Worm (Caenorhabditis elegans) whole organism, early embryonic: ENCODE measurements around the gene H23N18.6.

ENCODE experiments used
- B0310.2 ChIP-seq: sonication (generic microtip); optimal IDR thresholded peaks from 2 replicates; lab custom pipeline; 2016; ENCODE audit warnings: mild to moderate bottlenecking, missing genetic modification characterization, missing compliant biosample characterization
- F13C5.2 ChIP-seq: sonication (generic microtip); optimal IDR thresholded peaks from 2 replicates; lab custom pipeline; 2017; ENCODE audit warnings: mild to moderate bottlenecking, missing genetic modification characterization, inconsistent platforms, missing compliant biosample characterization
- aly-1 ChIP-seq: sonication (generic microtip); optimal IDR thresholded peaks from 2 replicates; lab custom pipeline; 2016; ENCODE audit warnings: missing genetic modification characterization, missing compliant biosample characterization
- ama-1 ChIP-seq: fragments of 150-350 bp; optimal IDR thresholded peaks from 2 replicates; lab custom pipeline; 2014
- ceh-13 ChIP-seq: fragments of 200-800 bp; sonication (Bioruptor generic); optimal IDR thresholded peaks from 2 replicates; lab custom pipeline; 2018; ENCODE audit warnings: mild to moderate bottlenecking, missing genetic modification characterization, missing compliant biosample characterization
- ceh-36 ChIP-seq: sonication (generic microtip); optimal IDR thresholded peaks from 2 replicates; lab custom pipeline; 2016; ENCODE audit warnings: missing genetic modification characterization, inconsistent platforms, missing compliant biosample characterization
- ets-7 ChIP-seq: sonication (generic microtip); optimal IDR thresholded peaks from 2 replicates; lab custom pipeline; 2016; ENCODE audit warnings: missing genotype, missing genetic modification characterization, missing compliant biosample characterization
- flt-1 ChIP-seq: fragments of 200-800 bp; sonication (Bioruptor generic); IDR thresholded peaks from 2 replicates; pipeline ENCODE4 v1.3.6; 2022; ENCODE audit warnings: missing genetic modification characterization, missing compliant biosample characterization
- hmbx-1 ChIP-seq: sonication (generic microtip); optimal IDR thresholded peaks from 2 replicates; lab custom pipeline; 2016; ENCODE audit warnings: mild to moderate bottlenecking, missing genetic modification characterization, missing compliant biosample characterization
- hmg-4 ChIP-seq: fragments of 200-800 bp; sonication (Bioruptor generic); optimal IDR thresholded peaks from 2 replicates; lab custom pipeline; 2018; ENCODE audit warnings: mild to moderate bottlenecking, missing genetic modification characterization, missing compliant biosample characterization
- hnd-1 ChIP-seq: sonication (generic microtip); optimal IDR thresholded peaks from 2 replicates; lab custom pipeline; 2016; ENCODE audit warnings: missing genetic modification characterization, missing compliant biosample characterization
- pes-1 ChIP-seq: fragments of 200-800 bp; sonication (Bioruptor generic); IDR thresholded peaks from 2 replicates; pipeline ENCODE4 v1.3.6; 2022; ENCODE audit warnings: missing genetic modification reagents, missing genetic modification characterization, missing compliant biosample characterization
- scrt-1 ChIP-seq: fragments of 200-800 bp; sonication (Bioruptor generic); IDR thresholded peaks from 2 replicates; pipeline ENCODE4 v1.3.6; 2022; ENCODE audit warnings: missing genetic modification characterization, missing compliant biosample characterization
- sea-1 ChIP-seq: fragments of 200-800 bp; sonication (Bioruptor generic); conservative IDR thresholded peaks from 2 replicates; pipeline ENCODE4 v1.3.6; 2022; ENCODE audit warnings: missing genetic modification characterization, missing compliant biosample characterization
- tbx-11 ChIP-seq: fragments of 200-800 bp; sonication (Bioruptor generic); IDR thresholded peaks from 2 replicates; pipeline ENCODE4 v1.3.6; 2022; ENCODE audit warnings: missing genetic modification characterization, missing compliant biosample characterization
- tbx-37 ChIP-seq: fragments of 200-800 bp; sonication (Bioruptor generic); conservative IDR thresholded peaks from 2 replicates; pipeline ENCODE4 v1.3.6; 2022; ENCODE audit warnings: missing genetic modification reagents, missing genetic modification characterization, missing compliant biosample characterization
- tra-4 ChIP-seq: sonication (generic microtip); optimal IDR thresholded peaks from 2 replicates; lab custom pipeline; 2017; ENCODE audit warnings: missing genetic modification characterization, missing compliant biosample characterization

Gene H23N18.6

ce11 chrV:4877587-4877986 lies 37.3 kb downstream of the H23N18.6 start, which contains the start of gene T19H12.6:
T19H12.6 (minus strand) TSS chrV:4877687.
- TF ChIP-seq tbx-37 (GFP tag; lab: Robert Waterston, UW) (no peak), B0310.2 (tag; lab: Kevin White, UChicago) (no peak), sea-1 (GFP tag; lab: Robert Waterston, UW) (no peak), F13C5.2 (tag; lab: Kevin White, UChicago) (no peak), hnd-1 (tag; lab: Kevin White, UChicago) (no peak), hmg-4 (GFP tag; lab: Kevin White, UChicago) (no peak), tbx-11 (no peak), ceh-13 (GFP tag; lab: Kevin White, UChicago) (no peak), aly-1 (no peak), ama-1 (lab: Kevin White, UChicago) (no peak), tra-4 (tag; lab: Kevin White, UChicago) (no peak), flt-1 (GFP tag; lab: Robert Waterston, UW) (no peak), ceh-36 (tag; lab: Kevin White, UChicago) (no peak), pes-1 (GFP tag; lab: Robert Waterston, UW) (no peak)

ce11 chrV:4871992-4872391 lies 42.9 kb downstream of the H23N18.6 start, which contains the start of gene srd-33:
srd-33 (plus strand) TSS chrV:4872292.
- TF ChIP-seq hmbx-1 (tag; lab: Kevin White, UChicago): no peak
- TF ChIP-seq ceh-36 (tag; lab: Kevin White, UChicago): no peak
- no peak for TF ChIP-seq F13C5.2 (tag; lab: Kevin White, UChicago)
- TF ChIP-seq B0310.2 (tag; lab: Kevin White, UChicago): no peak
- no peak for TF ChIP-seq flt-1 (GFP tag; lab: Robert Waterston, UW)
- TF ChIP-seq tbx-11: no peak
- no peak for TF ChIP-seq ets-7 (tag; lab: Kevin White, UChicago)
- no peak for TF ChIP-seq scrt-1 (GFP tag; lab: Robert Waterston, UW)
- no peak for TF ChIP-seq hnd-1 (tag; lab: Kevin White, UChicago)
- no peak for TF ChIP-seq ama-1 (lab: Kevin White, UChicago)
- no peak for TF ChIP-seq hmg-4 (GFP tag; lab: Kevin White, UChicago)
- TF ChIP-seq tbx-37 (GFP tag; lab: Robert Waterston, UW): no peak

- no peak for TF ChIP-seq hmbx-1 (tag; lab: Kevin White, UChicago)
- no peak for TF ChIP-seq B0310.2 (tag; lab: Kevin White, UChicago)
- no peak for TF ChIP-seq F13C5.2 (tag; lab: Kevin White, UChicago)
- TF ChIP-seq ets-7 (tag; lab: Kevin White, UChicago): no peak
- TF ChIP-seq ama-1 (lab: Kevin White, UChicago): no peak
- TF ChIP-seq aly-1: no peak
- TF ChIP-seq flt-1 (GFP tag; lab: Robert Waterston, UW): no peak
- TF ChIP-seq hnd-1 (tag; lab: Kevin White, UChicago): no peak
Measured at ce11 chrV:4870627-4871026, 44.3 kb downstream of the H23N18.6 start.

ce11 chrV:4868698-4869097 lies 46.2 kb downstream of the H23N18.6 start:
- TF ChIP-seq ceh-36 (tag; lab: Kevin White, UChicago): no peak
- TF ChIP-seq flt-1 (GFP tag; lab: Robert Waterston, UW): no peak

ce11 chrV:4867535-4867934 lies 47.3 kb downstream of the H23N18.6 start:
- TF ChIP-seq scrt-1 (GFP tag; lab: Robert Waterston, UW): no peak

ce11 chrV:4865364-4865763 lies 49.5 kb downstream of the H23N18.6 start, which contains the start of gene srd-32:
srd-32 (plus strand) TSS chrV:4865664.
- TF ChIP-seq tbx-11 (no peak), pes-1 (GFP tag; lab: Robert Waterston, UW) (no peak), ceh-13 (GFP tag; lab: Kevin White, UChicago) (no peak), hmbx-1 (tag; lab: Kevin White, UChicago) (no peak), aly-1 (no peak), B0310.2 (tag; lab: Kevin White, UChicago) (no peak), flt-1 (GFP tag; lab: Robert Waterston, UW) (no peak), sea-1 (GFP tag; lab: Robert Waterston, UW) (no peak), scrt-1 (GFP tag; lab: Robert Waterston, UW) (no peak), tbx-37 (GFP tag; lab: Robert Waterston, UW) (no peak), F13C5.2 (tag; lab: Kevin White, UChicago) (no peak), hnd-1 (tag; lab: Kevin White, UChicago) (no peak), tra-4 (tag; lab: Kevin White, UChicago) (no peak), ets-7 (tag; lab: Kevin White, UChicago) (no peak), ceh-36 (tag; lab: Kevin White, UChicago) (no peak), hmg-4 (GFP tag; lab: Kevin White, UChicago) (no peak), ama-1 (lab: Kevin White, UChicago) (no peak)

- TF ChIP-seq hmg-4 (GFP tag; lab: Kevin White, UChicago) (no peak), ama-1 (lab: Kevin White, UChicago) (no peak), ceh-13 (GFP tag; lab: Kevin White, UChicago) (no peak), tra-4 (tag; lab: Kevin White, UChicago) (no peak)
Measured at ce11 chrV:4864330-4864729, 50.5 kb downstream of the H23N18.6 start.
